Fruit fly (Drosophila melanogaster) whole organism, pupa: ENCODE measurements around the gene CG14014.

Source experiments
- CG10348 ChIP-seq: fragments of 200-800 bp; sonication (Bioruptor generic); IDR thresholded peaks from 2 replicates; pipeline ENCODE4 v1.3.6; 2022; ENCODE audit warnings: missing biosample characterization, missing genetic modification characterization
- CG12605 ChIP-seq: fragments of 200-800 bp; sonication (Bioruptor generic); IDR thresholded peaks from 2 replicates; pipeline ENCODE4 v1.3.6; 2022; ENCODE audit warnings: missing biosample characterization, missing genetic modification characterization
- CG14655 ChIP-seq: fragments of 200-800 bp; sonication (Bioruptor generic); optimal IDR thresholded peaks from 3 replicates; lab custom pipeline; 2017; ENCODE audit warnings: mild to moderate bottlenecking, missing biosample characterization, missing genetic modification reagents, missing genetic modification characterization
- CG32121 ChIP-seq: fragments of 200-800 bp; sonication (Bioruptor generic); IDR thresholded peaks from 2 replicates; pipeline ENCODE4 v1.3.6; 2022; ENCODE audit warnings: missing biosample characterization, missing genetic modification characterization
- CG34367 ChIP-seq: fragments of 200-800 bp; sonication (Bioruptor generic); optimal IDR thresholded peaks from 2 replicates; lab custom pipeline; 2018; ENCODE audit warnings: missing biosample characterization, mild to moderate bottlenecking, missing genetic modification characterization
- CG4496 ChIP-seq: fragments of 200-800 bp; sonication (Bioruptor generic); IDR thresholded peaks from 3 replicates; pipeline ENCODE4 v1.3.6; 2022; ENCODE audit warnings: missing biosample characterization, missing genetic modification characterization
- CG8159 ChIP-seq: fragments of 200-800 bp; sonication (Bioruptor generic); optimal IDR thresholded peaks from 3 replicates; lab custom pipeline; 2018; ENCODE audit warnings: missing biosample characterization, mild to moderate bottlenecking, missing genetic modification characterization, moderate library complexity
- CG9948 ChIP-seq: fragments of 200-800 bp; sonication (Bioruptor generic); optimal IDR thresholded peaks from 2 replicates; lab custom pipeline; 2018; ENCODE audit warnings: missing biosample characterization, mild to moderate bottlenecking, missing genetic modification characterization, moderate library complexity
- Pif1B ChIP-seq: fragments of 200-800 bp; sonication (Bioruptor generic); optimal IDR thresholded peaks from 3 replicates; lab custom pipeline; 2016; ENCODE audit warnings: missing biosample characterization, missing genetic modification characterization
- fd96Ca ChIP-seq: fragments of 200-800 bp; sonication (Bioruptor generic); IDR thresholded peaks from 3 replicates; pipeline ENCODE4 v1.3.6; 2022; ENCODE audit warnings: missing biosample characterization, missing genetic modification characterization
- gl ChIP-seq: fragments of 200-800 bp; sonication (Bioruptor generic); optimal IDR thresholded peaks from 2 replicates; lab custom pipeline; 2018; ENCODE audit warnings: missing biosample characterization, mild to moderate bottlenecking, missing genetic modification characterization

DNA sequence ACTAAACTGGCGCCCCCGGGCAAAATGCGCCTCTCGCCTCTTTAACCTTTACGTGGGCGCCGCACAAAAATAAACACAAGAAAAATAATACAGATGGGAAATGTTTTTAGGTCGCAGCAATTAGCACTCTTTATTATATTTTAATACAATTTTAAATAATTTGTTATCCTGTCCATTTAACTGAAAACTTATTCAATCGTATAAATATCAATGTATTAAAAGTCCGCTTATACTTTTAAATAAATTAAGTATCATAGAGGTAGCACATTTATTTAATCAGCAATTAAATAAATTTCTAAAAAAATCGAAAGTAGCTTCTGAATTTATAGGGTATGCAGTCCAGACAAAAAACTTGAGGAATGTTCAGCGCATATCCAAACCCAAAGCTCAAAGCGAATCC lies 43.6 kb downstream of the CG14014 start:
- TF ChIP-seq CG10348 (GFP tag; lab: Robert Waterston, UW) (no peak), CG12605 (GFP tag; lab: Robert Waterston, UW) (no peak), CG4496 (GFP tag; lab: Robert Waterston, UW) (no peak), CG32121 (GFP tag; lab: Robert Waterston, UW) (no peak), CG9948 (tag; lab: Kevin White, UChicago) (peak; percentile 10), CG34367 (tag; lab: Kevin White, UChicago) (no peak), CG14655 (GFP tag; lab: Kevin White, UChicago) (no peak), Pif1B (GFP tag; lab: Kevin White, UChicago) (no peak), gl (tag; lab: Kevin White, UChicago) (no peak), fd96Ca (GFP tag; lab: Robert Waterston, UW) (no peak), CG8159 (tag; lab: Kevin White, UChicago) (peak; percentile 56)
